Worm (Caenorhabditis elegans): Measurements from ENCODE around the gene W01D2.3.

- TF ChIP-seq W03F9.2 (tag; optimal IDR thresholded peaks at IDR 0.05) (no peak), him-1 (tag; optimal IDR thresholded peaks at IDR 0.05) (no peak), dao-5 (tag; optimal IDR thresholded peaks at IDR 0.05) (no peak)
These were observed 30.9 kb downstream of the W01D2.3 start, which contains the start of gene Y54E2A.7 for ce11 chrII:14772956-14773788.
